Worm (Caenorhabditis elegans) whole organism, L2 larva: ENCODE data around the gene F49C5.7.
A peak's percentile ranks its signal among the peaks of the same experiment; 100 is the strongest.

Source experiments
- C34F6.9 ChIP-seq: fragments of 150-350 bp; optimal IDR thresholded peaks from 2 replicates; lab custom pipeline; 2014; ENCODE audit warnings: missing biosample characterization, missing genetic modification characterization
- F13H6.1 ChIP-seq: sonication (generic microtip); optimal IDR thresholded peaks from 2 replicates; lab custom pipeline; 2016; ENCODE audit warnings: missing genetic modification characterization, missing compliant biosample characterization
- R02D3.7 ChIP-seq: fragments of 150-350 bp; optimal IDR thresholded peaks from 2 replicates; lab custom pipeline; 2014; ENCODE audit warnings: missing biosample characterization, missing genetic modification characterization
- ZK546.5 ChIP-seq: sonication (generic microtip); optimal IDR thresholded peaks from 2 replicates; lab custom pipeline; 2017; ENCODE audit warnings: missing biosample characterization, missing genetic modification characterization
- ama-1 ChIP-seq: fragments of 150-350 bp; optimal IDR thresholded peaks from 2 replicates; lab custom pipeline; 2018; ENCODE audit warnings: inconsistent platforms
- ceh-82 ChIP-seq: fragments of 150-350 bp; optimal IDR thresholded peaks from 2 replicates; lab custom pipeline; 2014; ENCODE audit warnings: missing biosample characterization, missing genetic modification characterization
- crh-2 ChIP-seq: sonication (generic microtip); optimal IDR thresholded peaks from 2 replicates; lab custom pipeline; 2017; ENCODE audit warnings: missing biosample characterization, missing genetic modification characterization
- elt-1 ChIP-seq: fragments of 150-350 bp; optimal IDR thresholded peaks from 2 replicates; lab custom pipeline; 2014; ENCODE audit warnings: missing biosample characterization, missing genetic modification characterization
- fos-1 ChIP-seq: fragments of 150-350 bp; optimal IDR thresholded peaks from 2 replicates; lab custom pipeline; 2014; ENCODE audit warnings: missing biosample characterization, missing genetic modification characterization
- gmeb-1 ChIP-seq: fragments of 150-350 bp; optimal IDR thresholded peaks from 2 replicates; lab custom pipeline; 2014; ENCODE audit warnings: missing biosample characterization, missing genetic modification characterization
- lin-11 ChIP-seq: fragments of 150-350 bp; sonication (generic microtip); optimal IDR thresholded peaks from 2 replicates; lab custom pipeline; 2014; ENCODE audit warnings: missing biosample characterization, missing genetic modification characterization, inconsistent platforms, mixed read lengths
- lin-13 ChIP-seq: fragments of 150-350 bp; optimal IDR thresholded peaks from 2 replicates; lab custom pipeline; 2014; ENCODE audit warnings: missing biosample characterization, missing genetic modification reagents, missing genetic modification characterization
- mbf-1 ChIP-seq: sonication (generic microtip); optimal IDR thresholded peaks from 2 replicates; lab custom pipeline; 2017; ENCODE audit warnings: missing biosample characterization, missing genetic modification characterization
- mdl-1 ChIP-seq, 2 experiments: fragments of 150-350 bp in 1 of 2; sonication (generic microtip) in 1 of 2; optimal IDR thresholded peaks; 2 replicates each; lab custom pipeline; 2017; ENCODE audit warnings: missing biosample characterization in 2 of 2, missing genetic modification characterization in 2 of 2
- nhr-10 ChIP-seq: sonication (generic microtip); optimal IDR thresholded peaks from 2 replicates; lab custom pipeline; 2017; ENCODE audit warnings: missing biosample characterization, missing genetic modification characterization
- nhr-12 ChIP-seq: fragments of 150-350 bp; optimal IDR thresholded peaks from 2 replicates; lab custom pipeline; 2014; ENCODE audit warnings: missing biosample characterization, missing genetic modification characterization
- nhr-129 ChIP-seq: fragments of 150-350 bp; optimal IDR thresholded peaks from 2 replicates; lab custom pipeline; 2014; ENCODE audit warnings: missing biosample characterization, missing genetic modification characterization
- nhr-77 ChIP-seq: fragments of 150-350 bp; optimal IDR thresholded peaks from 2 replicates; lab custom pipeline; 2014; ENCODE audit warnings: missing biosample characterization, missing genetic modification characterization
- peb-1 ChIP-seq: fragments of 150-350 bp; optimal IDR thresholded peaks from 2 replicates; lab custom pipeline; 2014; ENCODE audit warnings: missing biosample characterization, missing genetic modification characterization
- sma-3 ChIP-seq: sonication (generic microtip); optimal IDR thresholded peaks from 2 replicates; lab custom pipeline; 2016; ENCODE audit warnings: missing genetic modification reagents, missing genetic modification characterization, missing compliant biosample characterization
- sma-9 ChIP-seq, 2 experiments: fragments of 150-350 bp in 1 of 2; sonication (generic microtip) in 1 of 2; optimal IDR thresholded peaks; 2 replicates each; lab custom pipeline; 2014 to 2016; ENCODE audit warnings: missing genetic modification characterization in 2 of 2, mild to moderate bottlenecking in 1 of 2, missing biosample characterization in 1 of 2, missing compliant biosample characterization in 1 of 2, missing genetic modification reagents in 1 of 2, moderate library complexity in 1 of 2
- snpc-4 ChIP-seq: fragments of 150-350 bp; optimal IDR thresholded peaks from 2 replicates; lab custom pipeline; 2014; ENCODE audit warnings: missing biosample characterization, missing genetic modification characterization
- unc-39 ChIP-seq: fragments of 150-350 bp; optimal IDR thresholded peaks from 2 replicates; lab custom pipeline; 2014; ENCODE audit warnings: missing biosample characterization, missing genetic modification characterization
- zag-1 ChIP-seq: fragments of 150-350 bp; optimal IDR thresholded peaks from 2 replicates; lab custom pipeline; 2014; ENCODE audit warnings: missing biosample characterization, missing genetic modification characterization
- ztf-1 ChIP-seq: fragments of 200-800 bp; sonication (Bioruptor generic); conservative IDR thresholded peaks from 2 replicates; pipeline ENCODE4 v1.3.6; 2022; ENCODE audit warnings: missing genetic modification characterization, missing compliant biosample characterization
- ztf-11 ChIP-seq: sonication (generic microtip); optimal IDR thresholded peaks from 2 replicates; lab custom pipeline; 2017; ENCODE audit warnings: missing biosample characterization, missing genetic modification characterization

The F49C5.7 gene

ce11 chrII:12615413-12615812 lies 49.5 kb downstream of the F49C5.7 start:
- TF ChIP-seq sma-9 (GFP tag; optimal IDR thresholded peaks at IDR 0.05; lab: Kevin White, UChicago) (peak; percentile 94), sma-9 (tag; optimal IDR thresholded peaks at IDR 0.05; lab: Kevin White, UChicago) (no peak), unc-39 (no peak), sma-3 (GFP tag; lab: Kevin White, UChicago) (peak; percentile 42)

DNA sequence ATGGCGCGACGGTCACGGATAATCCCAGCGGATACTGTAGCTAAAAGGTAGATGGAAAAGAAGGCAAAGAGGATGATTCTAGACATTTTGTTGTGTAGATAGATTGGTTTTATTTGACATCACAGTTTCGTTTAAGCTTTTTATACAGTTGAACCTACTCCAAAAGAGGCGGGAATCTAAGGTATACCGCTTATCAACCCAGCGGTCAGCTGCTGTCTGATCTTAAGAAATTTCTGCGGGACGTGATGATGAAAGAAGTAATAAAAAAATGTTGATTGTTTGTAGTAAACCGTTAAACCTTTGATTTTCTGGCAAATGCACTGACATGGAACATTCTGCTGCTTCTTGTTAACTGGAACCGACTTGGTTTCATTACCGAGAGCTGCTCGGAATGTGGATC lies 50.1 kb downstream of the F49C5.7 start, which contains the start of gene nspe-6:
Gene nspe-6 (minus strand): TSS at position 101 of the 400 bp plus-strand sequence.
- no peak for TF ChIP-seq mdl-1 (tag; optimal IDR thresholded peaks at IDR 0.05; lab: Kevin White, UChicago)
- no peak for TF ChIP-seq zag-1
- no peak for TF ChIP-seq sma-3 (GFP tag; lab: Kevin White, UChicago)
- TF ChIP-seq peb-1 (tag; lab: Kevin White, UChicago) = no peak
- no peak for TF ChIP-seq ztf-1 (GFP tag; lab: Robert Waterston, UW)
- no peak for TF ChIP-seq nhr-77 (tag; lab: Kevin White, UChicago)
- no peak for TF ChIP-seq ceh-82 (tag; lab: Kevin White, UChicago)
- no peak for TF ChIP-seq elt-1 (tag; lab: Kevin White, UChicago)
- no peak for TF ChIP-seq crh-2
- no peak for TF ChIP-seq lin-11 (tag; lab: Kevin White, UChicago)
- TF ChIP-seq mbf-1 (tag; lab: Kevin White, UChicago) = no peak
- TF ChIP-seq sma-9 (GFP tag; optimal IDR thresholded peaks at IDR 0.05; lab: Kevin White, UChicago) = no peak
- no peak for TF ChIP-seq sma-9 (tag; optimal IDR thresholded peaks at IDR 0.05; lab: Kevin White, UChicago)
- TF ChIP-seq nhr-12 (tag; lab: Kevin White, UChicago) = no peak
- no peak for TF ChIP-seq gmeb-1
- TF ChIP-seq F13H6.1 (tag; lab: Kevin White, UChicago) = no peak
- no peak for TF ChIP-seq lin-13 (GFP tag; lab: Kevin White, UChicago)
- no peak for TF ChIP-seq C34F6.9 (tag; lab: Kevin White, UChicago)
- TF ChIP-seq ama-1 (lab: Kevin White, UChicago) = no peak
- TF ChIP-seq nhr-129 (tag; lab: Kevin White, UChicago) = no peak
- TF ChIP-seq nhr-10 (tag; lab: Kevin White, UChicago) = no peak

- TF ChIP-seq snpc-4 (tag; lab: Kevin White, UChicago) (no peak), nhr-12 (tag; lab: Kevin White, UChicago) (no peak), ztf-11 (tag; lab: Kevin White, UChicago) (no peak), ceh-82 (tag; lab: Kevin White, UChicago) (no peak), fos-1 (tag; lab: Kevin White, UChicago) (no peak), nhr-77 (tag; lab: Kevin White, UChicago) (no peak), R02D3.7 (tag; lab: Kevin White, UChicago) (no peak), nhr-129 (tag; lab: Kevin White, UChicago) (no peak), ztf-1 (GFP tag; lab: Robert Waterston, UW) (no peak), ZK546.5 (tag; lab: Kevin White, UChicago) (no peak)
Measured at ce11 chrII:12617586-12617985, 51.6 kb downstream of the F49C5.7 start, which contains the start of gene nspe-3. TSS of gene nspe-3 (plus strand) at chrII:12617886.
